Fruit fly (Drosophila melanogaster) whole organism, wandering third instar larva: ENCODE results near the gene CG13280.

Experiments
- GATAd ChIP-seq: sonication (Bioruptor generic); optimal IDR thresholded peaks from 2 replicates; lab custom pipeline; 2016; ENCODE audit warnings: missing biosample characterization, missing genetic modification characterization
- Hr78 ChIP-seq: fragments of >200 bp; optimal IDR thresholded peaks from 2 replicates; lab custom pipeline; 2017; ENCODE audit warnings: missing biosample characterization, missing genetic modification characterization
- Myc ChIP-seq: fragments of >200 bp; optimal IDR thresholded peaks from 2 replicates; lab custom pipeline; 2017
- Vsx2 ChIP-seq: fragments of 200-300, 225-300 bp; sonication (Bioruptor generic); optimal IDR thresholded peaks from 2 replicates; lab custom pipeline; 2018; ENCODE audit warnings: missing biosample characterization, missing genetic modification characterization; ENCODE audit not compliant: partially characterized antibody
- dl ChIP-seq, 2 experiments: fragments of 175-275, 200-275 bp in 1 of 2; fragments of 200-275 bp in 1 of 2; sonication (Bioruptor generic); optimal IDR thresholded peaks; lab custom pipeline; 2018; ENCODE audit warnings: mild to moderate bottlenecking in 2 of 2, missing biosample characterization in 2 of 2, missing genetic modification characterization in 2 of 2, moderate library complexity in 2 of 2; ENCODE audit not compliant: partially characterized antibody in 2 of 2, insufficient read depth in 1 of 2
- h ChIP-seq: fragments of 200-800 bp; sonication (Bioruptor generic); optimal IDR thresholded peaks from 3 replicates; lab custom pipeline; 2016; ENCODE audit warnings: missing biosample characterization, mild to moderate bottlenecking, missing genetic modification characterization

dm6 chr2L:16834402-16834801, 13.5 kb upstream of the CG13280 start, which contains the start of gene CG13282:
- TF ChIP-seq Vsx2 (no peak), h (no peak), GATAd (GFP tag; lab: Kevin White, UChicago) (no peak), Hr78 (GFP tag; lab: Kevin White, UChicago) (no peak), Myc (lab: Kevin White, UChicago) (no peak), dl (GFP tag; optimal IDR thresholded peaks at IDR 0.05; lab: Kevin White, UChicago; ENCODE audit: insufficient read depth in 1 of 2, partially characterized antibody in 2 of 2) (no peak)
